Worm (Caenorhabditis elegans): ENCODE measurements around the gene F16G10.14.

The F16G10.14 gene

DNA sequence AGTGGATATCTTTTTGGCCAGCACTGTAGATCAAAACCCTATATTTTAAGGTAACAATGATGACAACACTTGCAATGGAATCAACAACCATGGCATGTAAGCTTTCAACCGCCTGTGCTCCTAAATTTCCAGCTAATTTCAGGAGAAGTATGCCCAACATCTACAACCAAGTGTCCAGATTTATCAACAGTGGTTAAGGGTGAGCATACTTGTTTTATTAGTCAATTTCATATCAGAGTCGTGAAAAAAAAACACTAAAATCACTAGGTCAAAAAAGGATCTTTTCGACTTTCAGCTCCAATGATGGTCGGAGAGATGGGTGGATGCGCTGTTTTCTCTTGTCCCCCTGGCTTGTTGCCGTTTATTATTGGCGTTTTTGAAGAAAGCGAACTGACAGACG lies 5.2 kb upstream of the F16G10.14 start, which contains the start of gene F16G10.1:
F16G10.1 (plus strand) TSS at position 301 of the 400 bp plus-strand sequence.
- TF ChIP-seq nfya-1 (tag; optimal IDR thresholded peaks at IDR 0.05; ENCODE audit: insufficient read depth) (no peak), R02D3.7 (tag; optimal IDR thresholded peaks at IDR 0.05) (no peak), eor-1 (tag; optimal IDR thresholded peaks at IDR 0.05) (no peak), sea-2 (GFP tag; optimal IDR thresholded peaks at IDR 0.05) (no peak), snpc-4 (tag; optimal IDR thresholded peaks at IDR 0.05) (no peak), ama-1 (optimal IDR thresholded peaks at IDR 0.05) (no peak), skn-1 (tag; optimal IDR thresholded peaks at IDR 0.05) (no peak), zag-1 (tag; optimal IDR thresholded peaks at IDR 0.05) (no peak), nhr-237 (tag; optimal IDR thresholded peaks at IDR 0.05) (no peak), lin-15B (tag; optimal IDR thresholded peaks at IDR 0.05) (no peak)

DNA sequence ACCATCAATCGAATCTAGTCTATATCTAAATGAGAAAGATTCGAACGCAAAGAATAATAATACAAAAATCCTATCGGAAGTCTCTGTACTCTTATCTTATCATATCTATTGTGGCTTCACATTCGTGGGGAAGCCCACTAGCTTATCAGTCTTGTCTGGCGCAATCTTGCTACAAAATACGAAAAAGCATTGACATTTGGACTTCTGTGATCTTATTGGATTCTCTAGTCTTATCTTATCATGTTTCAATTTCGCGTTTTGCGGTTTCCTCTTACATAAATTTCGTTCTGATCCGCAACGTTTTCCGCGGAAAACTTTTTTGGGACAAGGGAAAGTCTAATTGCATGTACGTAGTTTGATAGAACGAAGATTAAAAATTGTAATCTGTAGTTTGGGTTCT lies 1.0 kb upstream of the F16G10.14 start:
- no peak for TF ChIP-seq skn-1 (tag; optimal IDR thresholded peaks at IDR 0.05)
- TF ChIP-seq daf-12 (tag; optimal IDR thresholded peaks at IDR 0.05) = no peak
- TF ChIP-seq egl-27 (tag; optimal IDR thresholded peaks at IDR 0.05) = no peak
- TF ChIP-seq elt-3 (tag; optimal IDR thresholded peaks at IDR 0.05) = peak; percentile 14 to 96 (median 93)
- peak; percentile 86 for TF ChIP-seq nhr-43 (tag; optimal IDR thresholded peaks at IDR 0.05; ENCODE audit: poor library complexity, severe bottlenecking)
- TF ChIP-seq nhr-67 (tag; optimal IDR thresholded peaks at IDR 0.05) = no peak
- no peak for TF ChIP-seq nhr-76 (tag; optimal IDR thresholded peaks at IDR 0.05)

DNA sequence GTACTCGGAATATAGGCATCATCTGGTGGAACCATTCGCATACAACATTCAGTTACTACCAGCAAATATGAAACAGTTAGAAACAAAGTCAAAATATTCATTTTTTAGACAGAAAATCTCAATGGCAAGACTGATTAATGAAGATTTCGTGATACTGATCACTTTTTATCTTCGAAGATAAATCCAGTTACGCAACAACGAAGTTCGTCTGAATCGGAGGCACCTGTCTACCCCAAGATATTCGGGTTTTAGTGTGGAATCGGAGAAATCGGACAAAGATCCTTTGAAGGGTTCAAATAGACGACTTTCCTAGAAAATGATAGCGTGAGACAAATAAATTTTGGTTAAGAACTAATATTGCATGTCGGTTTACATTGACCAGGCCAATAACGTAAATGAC lies 2.9 kb downstream of the F16G10.14 start, which contains the start of gene F16G10.13:
F16G10.13 (minus strand) TSS at position 101 of the 400 bp plus-strand sequence.
- TF ChIP-seq ztf-4 (tag; optimal IDR thresholded peaks at IDR 0.05) (no peak), nhr-43 (tag; optimal IDR thresholded peaks at IDR 0.05; ENCODE audit: poor library complexity, severe bottlenecking) (no peak), lsy-12 (tag; optimal IDR thresholded peaks at IDR 0.05) (no peak), nhr-67 (tag; optimal IDR thresholded peaks at IDR 0.05) (no peak), ama-1 (optimal IDR thresholded peaks at IDR 0.05) (no peak), fkh-2 (tag; optimal IDR thresholded peaks at IDR 0.05) (no peak), nhr-25 (tag; optimal IDR thresholded peaks at IDR 0.05) (no peak), nhr-11 (tag; optimal IDR thresholded peaks at IDR 0.05) (no peak), fos-1 (tag; optimal IDR thresholded peaks at IDR 0.05) (no peak), skn-1 (tag; optimal IDR thresholded peaks at IDR 0.05) (no peak), hmg-11 (tag; optimal IDR thresholded peaks at IDR 0.05) (no peak), lin-39 (tag; optimal IDR thresholded peaks at IDR 0.05) (no peak), nhr-76 (tag; optimal IDR thresholded peaks at IDR 0.05) (no peak), ceh-16 (tag; optimal IDR thresholded peaks at IDR 0.05) (no peak), ZK546.5 (tag; optimal IDR thresholded peaks at IDR 0.05) (no peak), nfya-1 (tag; optimal IDR thresholded peaks at IDR 0.05; ENCODE audit: insufficient read depth) (no peak), elt-2 (tag; optimal IDR thresholded peaks at IDR 0.05) (no peak), aly-2 (tag; optimal IDR thresholded peaks at IDR 0.05) (no peak), pha-4 (tag; optimal IDR thresholded peaks at IDR 0.05) (no peak)

DNA sequence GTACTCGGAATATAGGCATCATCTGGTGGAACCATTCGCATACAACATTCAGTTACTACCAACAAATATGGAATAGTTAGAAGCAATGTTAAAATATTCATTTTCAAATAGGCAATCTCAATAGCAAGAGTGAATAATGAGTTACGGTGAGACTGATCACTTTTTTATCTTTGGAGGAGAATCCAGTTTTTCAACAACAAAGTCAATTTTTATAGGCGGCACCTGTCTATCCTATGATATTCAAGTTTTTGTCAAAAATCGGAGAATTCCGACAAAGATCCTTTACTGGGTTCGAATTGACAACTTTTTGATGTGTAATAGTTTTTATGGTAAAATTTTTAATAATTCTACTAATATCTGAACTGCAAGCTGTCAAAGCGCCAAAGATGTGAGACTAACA lies 5.0 kb downstream of the F16G10.14 start, which contains the start of gene F16G10.11:
F16G10.11 (minus strand) TSS at position 101 of the 400 bp plus-strand sequence.
- TF ChIP-seq fos-1 (tag; optimal IDR thresholded peaks at IDR 0.05) (no peak), nfya-1 (tag; optimal IDR thresholded peaks at IDR 0.05; ENCODE audit: insufficient read depth) (no peak), lin-15B (tag; optimal IDR thresholded peaks at IDR 0.05) (no peak), mdl-1 (tag; optimal IDR thresholded peaks at IDR 0.05) (no peak)

DNA sequence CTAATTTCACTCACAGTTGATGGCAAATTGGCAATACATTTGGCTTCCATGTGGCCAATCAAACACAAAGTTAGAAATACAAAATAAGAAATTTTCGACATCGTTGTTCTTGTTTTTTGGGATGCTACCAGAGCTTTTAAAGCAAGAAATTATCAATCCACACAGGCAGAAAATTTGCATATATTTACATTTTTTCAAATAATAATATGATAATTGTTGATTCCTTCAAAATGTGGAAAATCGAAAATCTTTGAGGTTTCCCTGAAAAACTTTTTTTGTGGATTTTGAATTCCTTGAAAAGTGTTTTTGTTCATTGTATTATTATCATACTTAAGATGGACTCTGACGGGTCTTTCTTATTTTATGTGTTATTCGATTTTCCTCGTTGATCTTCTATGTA lies 7.9 kb downstream of the F16G10.14 start, which contains the start of gene F16G10.10:
F16G10.10 (minus strand) TSS at position 101 of the 400 bp plus-strand sequence.
- no peak for TF ChIP-seq snpc-4 (tag; optimal IDR thresholded peaks at IDR 0.05)
- TF ChIP-seq nhr-28 (tag; optimal IDR thresholded peaks at IDR 0.05) = no peak
- no peak for TF ChIP-seq mml-1 (tag; optimal IDR thresholded peaks at IDR 0.05)

DNA sequence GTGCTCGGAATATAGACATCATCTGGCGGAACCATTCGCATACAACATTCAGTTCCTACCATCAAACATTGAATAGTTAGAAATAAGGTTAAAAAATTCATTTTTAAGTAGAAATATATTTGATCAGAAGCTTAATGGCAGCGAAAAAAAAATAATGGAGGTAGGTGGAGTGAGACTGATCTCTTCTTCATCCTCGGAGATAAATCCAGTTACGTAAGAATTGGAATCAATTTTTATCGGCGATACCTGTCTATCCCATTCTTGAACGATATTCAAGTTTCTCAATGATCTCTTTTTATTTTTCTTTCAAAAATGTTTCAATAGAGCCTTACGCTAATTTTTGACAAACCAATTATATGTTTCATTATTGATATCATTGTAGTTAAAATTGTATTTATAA lies 13.3 kb downstream of the F16G10.14 start, which contains the start of gene F16G10.9:
F16G10.9 (minus strand) TSS at position 101 of the 400 bp plus-strand sequence.
- TF ChIP-seq nhr-77 (tag; optimal IDR thresholded peaks at IDR 0.05) = no peak
- TF ChIP-seq lsy-12 (tag; optimal IDR thresholded peaks at IDR 0.05) = no peak
- no peak for TF ChIP-seq ztf-4 (tag; optimal IDR thresholded peaks at IDR 0.05)
- TF ChIP-seq jun-1 (tag; optimal IDR thresholded peaks at IDR 0.05) = no peak
- no peak for TF ChIP-seq elt-3 (tag; optimal IDR thresholded peaks at IDR 0.05)
- TF ChIP-seq nhr-25 (tag; optimal IDR thresholded peaks at IDR 0.05) = no peak
- TF ChIP-seq skn-1 (tag; optimal IDR thresholded peaks at IDR 0.05) = no peak
- TF ChIP-seq unc-39 (tag; optimal IDR thresholded peaks at IDR 0.05) = no peak
